Fruit fly (Drosophila melanogaster) whole organism, embryonic: Measurements from ENCODE around the gene CG5446.
A peak's percentile ranks its signal among the peaks of the same experiment; 100 is the strongest.

Source experiments
- ATbp ChIP-seq: fragments of 200-800 bp; sonication (Bioruptor generic); optimal IDR thresholded peaks from 2 replicates; lab custom pipeline; 2017; ENCODE audit warnings: missing biosample characterization, mild to moderate bottlenecking, missing genetic modification characterization, missing genetic modification reagents
- Atf6 ChIP-seq: fragments of 200-800 bp; sonication (Bioruptor generic); IDR thresholded peaks from 2 replicates; pipeline ENCODE4 v1.3.6; 2022; ENCODE audit warnings: missing biosample characterization, missing genetic modification characterization
- CG12219 ChIP-seq: fragments of 200-800 bp; sonication (Bioruptor generic); optimal IDR thresholded peaks from 3 replicates; lab custom pipeline; 2018; ENCODE audit warnings: missing biosample characterization, mild to moderate bottlenecking, missing genetic modification characterization
- CG13775 ChIP-seq: fragments of 200-800 bp; sonication (Bioruptor generic); optimal IDR thresholded peaks from 3 replicates; lab custom pipeline; 2017; ENCODE audit warnings: missing biosample characterization, mild to moderate bottlenecking, missing genetic modification characterization
- CG1603 ChIP-seq: fragments of 200-800 bp; sonication (Bioruptor generic); optimal IDR thresholded peaks from 2 replicates; lab custom pipeline; 2019; ENCODE audit warnings: missing biosample characterization, mild to moderate bottlenecking, missing genetic modification characterization, moderate library complexity
- CG30020 ChIP-seq: fragments of 200-800 bp; optimal IDR thresholded peaks from 2 replicates; lab custom pipeline; 2019; ENCODE audit warnings: missing biosample characterization, mild to moderate bottlenecking, missing genetic modification characterization, moderate library complexity
- CG31365 ChIP-seq: fragments of 200-800 bp; sonication (Bioruptor generic); optimal IDR thresholded peaks from 2 replicates; lab custom pipeline; 2018; ENCODE audit warnings: missing biosample characterization, mild to moderate bottlenecking, missing genetic modification characterization
- CG33557 ChIP-seq: fragments of 200-800 bp; sonication (Bioruptor generic); optimal IDR thresholded peaks from 2 replicates; lab custom pipeline; 2019; ENCODE audit warnings: missing biosample characterization, mild to moderate bottlenecking, missing genetic modification characterization, moderate library complexity
- CG6272 ChIP-seq: fragments of 200-800 bp; sonication (Bioruptor generic); IDR thresholded peaks from 2 replicates; pipeline ENCODE4 v1.3.6; 2022; ENCODE audit warnings: missing biosample characterization, missing genetic modification characterization
- CG7745 ChIP-seq: fragments of 200-800 bp; sonication (Bioruptor generic); optimal IDR thresholded peaks from 2 replicates; lab custom pipeline; 2018; ENCODE audit warnings: missing biosample characterization, mild to moderate bottlenecking, missing genetic modification characterization, moderate library complexity
- CG7839 ChIP-seq: fragments of 200-800 bp; sonication (Bioruptor generic); optimal IDR thresholded peaks from 3 replicates; lab custom pipeline; 2018; ENCODE audit warnings: missing biosample characterization, mild to moderate bottlenecking, missing genetic modification characterization, moderate library complexity
- CG8924 ChIP-seq: fragments of 200-800 bp; optimal IDR thresholded peaks from 3 replicates; lab custom pipeline; 2019; ENCODE audit warnings: missing biosample characterization, mild to moderate bottlenecking, missing genetic modification characterization, moderate library complexity
- Drgx ChIP-seq: fragments of 200-800 bp; sonication (Bioruptor generic); IDR thresholded peaks from 2 replicates; pipeline ENCODE4 v1.3.6; 2022; ENCODE audit warnings: missing biosample characterization, missing genetic modification characterization
- Ets65A ChIP-seq: fragments of 200-800 bp; sonication (Bioruptor generic); peaks from one replicate; lab custom pipeline; 2016; ENCODE audit warnings: missing biosample characterization, missing genetic modification characterization
- Fer1 ChIP-seq: fragments of 200-800 bp; sonication (Bioruptor generic); optimal IDR thresholded peaks from 2 replicates; lab custom pipeline; 2017; ENCODE audit warnings: missing biosample characterization, mild to moderate bottlenecking, missing genetic modification characterization
- Hmr ChIP-seq: fragments of 200-800 bp; sonication (Bioruptor generic); optimal IDR thresholded peaks from 3 replicates; lab custom pipeline; 2017; ENCODE audit warnings: mild to moderate bottlenecking, missing biosample characterization, missing genetic modification reagents, missing genetic modification characterization
- Hr51 ChIP-seq, 2 experiments: fragments of 200-800 bp; sonication (Bioruptor generic); optimal IDR thresholded peaks; 2 replicates in 1 of 2; 3 replicates in 1 of 2; lab custom pipeline; 2016 to 2018; ENCODE audit warnings: missing biosample characterization in 2 of 2, missing genetic modification characterization in 2 of 2, mild to moderate bottlenecking in 1 of 2, moderate library complexity in 1 of 2
- MBD-R2 ChIP-seq: fragments of 200-800 bp; sonication (Bioruptor generic); IDR thresholded peaks from 2 replicates; pipeline ENCODE4 v1.3.6; 2022; ENCODE audit warnings: missing biosample characterization, missing genetic modification characterization
- Mrtf ChIP-seq: fragments of 200-800 bp; sonication (Bioruptor generic); IDR thresholded peaks from 3 replicates; pipeline ENCODE4 v1.3.6; 2022; ENCODE audit warnings: missing biosample characterization, missing genetic modification characterization
- NfI ChIP-seq: fragments of 200-800 bp; sonication (Bioruptor generic); optimal IDR thresholded peaks from 3 replicates; lab custom pipeline; 2018; ENCODE audit warnings: missing biosample characterization, mild to moderate bottlenecking, missing genetic modification characterization, moderate library complexity
- Pdp1 ChIP-seq, 2 experiments: fragments of 200-800 bp; sonication (Bioruptor generic); optimal IDR thresholded peaks; 3 replicates each; lab custom pipeline; 2016; ENCODE audit warnings: missing biosample characterization in 2 of 2, missing genetic modification characterization in 2 of 2, mild to moderate bottlenecking in 1 of 2, moderate library complexity in 1 of 2
- Trl ChIP-seq, 3 experiments: fragments of >200 bp in 2 of 3; fragments of 200-800 bp in 1 of 3; sonication (Bioruptor generic) in 1 of 3; optimal IDR thresholded peaks; 2 replicates in 1 of 3; 3 replicates in 2 of 3; lab custom pipeline; 2016 to 2017; ENCODE audit warnings: missing biosample characterization in 1 of 3, missing genetic modification characterization in 1 of 3
- abd-A ChIP-seq: fragments of 200-800 bp; sonication (Bioruptor generic); optimal IDR thresholded peaks from 3 replicates; lab custom pipeline; 2019; ENCODE audit warnings: missing biosample characterization, mild to moderate bottlenecking, missing genetic modification characterization, moderate library complexity
- chinmo ChIP-seq: fragments of 200-800 bp; sonication (Bioruptor generic); IDR thresholded peaks from 4 replicates; pipeline ENCODE4 v1.3.6; 2022; ENCODE audit warnings: missing biosample characterization, missing genetic modification characterization; ENCODE audit not compliant: partially characterized antibody
- ci ChIP-seq: fragments of 200-800 bp; sonication (Bioruptor generic); IDR thresholded peaks from 3 replicates; pipeline ENCODE4 v1.3.6; 2022; ENCODE audit warnings: missing biosample characterization, missing genetic modification characterization
- grn ChIP-seq: fragments of 200-800 bp; sonication (Bioruptor generic); optimal IDR thresholded peaks from 3 replicates; lab custom pipeline; 2017; ENCODE audit warnings: missing biosample characterization, missing genetic modification characterization
- gsb-n ChIP-seq: fragments of 200-800 bp; sonication (Bioruptor generic); optimal IDR thresholded peaks from 3 replicates; lab custom pipeline; 2018; ENCODE audit warnings: missing biosample characterization, mild to moderate bottlenecking, missing genetic modification characterization
- lmd ChIP-seq: fragments of 200-800 bp; sonication (Bioruptor generic); IDR thresholded peaks from 2 replicates; pipeline ENCODE4 v1.3.6; 2022; ENCODE audit warnings: missing biosample characterization, missing genetic modification characterization
- lov ChIP-seq, 2 experiments: fragments of 200-800 bp in 1 of 2; fragments of >200 bp in 1 of 2; sonication (Bioruptor generic) in 1 of 2; IDR thresholded peaks in 1 of 2; optimal IDR thresholded peaks in 1 of 2; 2 replicates in 1 of 2; 3 replicates in 1 of 2; pipeline versions ENCODE4 v1.3.6 to Lab custom; 2017 to 2022; ENCODE audit warnings: missing biosample characterization in 1 of 2, missing genetic modification characterization in 1 of 2
- pan ChIP-seq, 4 experiments: fragments of >200 bp in 3 of 4; fragments of 200-800 bp in 1 of 4; sonication (Bioruptor generic) in 1 of 4; optimal IDR thresholded peaks in 3 of 4; IDR thresholded peaks in 1 of 4; 2 replicates each; pipeline versions ENCODE4 v1.3.6 to Lab custom; 2017 to 2022; ENCODE audit warnings: missing biosample characterization in 2 of 4, missing genetic modification characterization in 2 of 4, mixed read lengths in 1 of 4
- ro ChIP-seq: fragments of 200-800 bp; sonication (Bioruptor generic); IDR thresholded peaks from 2 replicates; pipeline ENCODE4 v1.3.6; 2022; ENCODE audit warnings: missing biosample characterization, missing genetic modification characterization
- sens ChIP-seq: fragments of 200-800 bp; sonication (Bioruptor generic); peaks from one replicate; lab custom pipeline; 2016; ENCODE audit warnings: missing biosample characterization, missing genetic modification characterization
- slp2 ChIP-seq: fragments of 200-800 bp; sonication (Bioruptor generic); optimal IDR thresholded peaks from 2 replicates; lab custom pipeline; 2016; ENCODE audit warnings: missing biosample characterization, missing genetic modification characterization

Gene CG5446

dm6 chr2L:12413899-12414298, 13.6 kb downstream of the CG5446 start (continued):
- TF ChIP-seq CG30020 (tag; lab: Kevin White, UChicago) (no peak), lov (optimal IDR thresholded peaks at IDR 0.05; lab: Kevin White, UChicago) (no peak), lov (GFP tag; IDR thresholded peaks at IDR 0.05; lab: Robert Waterston, UW) (no peak), sens (GFP tag; lab: Kevin White, UChicago) (peak; percentile 62), pan (optimal IDR thresholded peaks at IDR 0.05; lab: Kevin White, UChicago) (no peak), pan (GFP tag; optimal IDR thresholded peaks at IDR 0.05 in 1 of 2, IDR thresholded peaks at IDR 0.05 in 1 of 2) (peak in 1 of 2 experiments; percentile 35), ci (GFP tag; lab: Robert Waterston, UW) (0 out of 3 replicates have a peak, but pooled peaks have one; percentile 14), Atf6 (GFP tag; lab: Robert Waterston, UW) (no peak; the same call in 1 of the 2 replicates), CG33557 (GFP tag; lab: Kevin White, UChicago) (no peak), CG31365 (tag; lab: Kevin White, UChicago) (no peak), Pdp1 (GFP tag; optimal IDR thresholded peaks at IDR 0.05; lab: Kevin White, UChicago) (peak in 1 of 2 experiments; percentile 23), NfI (GFP tag; lab: Kevin White, UChicago) (no peak), Hmr (GFP tag; lab: Kevin White, UChicago) (peak; percentile 9), Hr51 (GFP tag; optimal IDR thresholded peaks at IDR 0.05; lab: Kevin White, UChicago) (peak in 1 of 2 experiments; percentile 10), Fer1 (peak; percentile 6), CG7839 (tag; lab: Kevin White, UChicago) (peak; percentile 31), Drgx (GFP tag; lab: Robert Waterston, UW) (no peak), CG12219 (GFP tag; lab: Kevin White, UChicago) (no peak)

- TF ChIP-seq slp2 (GFP tag; lab: Kevin White, UChicago) (no peak), Ets65A (GFP tag; lab: Kevin White, UChicago) (peak; percentile 77)
These were observed 16.8 kb downstream of the CG5446 start for dm6 chr2L:12410679-12411078.

- TF ChIP-seq abd-A (tag; lab: Kevin White, UChicago) (no peak), Trl (optimal IDR thresholded peaks at IDR 0.05; lab: Kevin White, UChicago) (peak in 1 of 2 experiments; percentile 38), Trl (GFP tag; optimal IDR thresholded peaks at IDR 0.05; lab: Kevin White, UChicago) (no peak), chinmo (0 out of 4 replicates have a peak, but pooled peaks have one; percentile 57), ro (GFP tag; lab: Robert Waterston, UW) (no peak)
These were observed 22.9 kb downstream of the CG5446 start for dm6 chr2L:12404555-12405077.

- TF ChIP-seq CG8924 (tag; lab: Kevin White, UChicago) (no peak), MBD-R2 (GFP tag; lab: Robert Waterston, UW) (no peak), CG7745 (tag; lab: Kevin White, UChicago) (no peak), grn (GFP tag; lab: Kevin White, UChicago) (no peak), CG6272 (GFP tag; lab: Robert Waterston, UW) (no peak), ATbp (GFP tag; lab: Kevin White, UChicago) (no peak), Mrtf (GFP tag; lab: Robert Waterston, UW) (no peak), CG13775 (GFP tag; lab: Kevin White, UChicago) (no peak), CG7839 (tag; lab: Kevin White, UChicago) (no peak), gsb-n (tag; lab: Kevin White, UChicago) (no peak), lmd (GFP tag; lab: Robert Waterston, UW) (no peak), CG1603 (tag; lab: Kevin White, UChicago) (no peak)
These were observed 29.5 kb downstream of the CG5446 start, which contains the start of gene Pkd2 for dm6 chr2L:12397974-12398373. Gene Pkd2 (plus strand): TSS chr2L:12398274.
